Worm (Caenorhabditis elegans) whole organism, mixed stage, embryonic: ENCODE results near the gene nhr-246.

ENCODE experiments used
- M03D4.4 ChIP-seq: sonication (generic microtip); optimal IDR thresholded peaks from 2 replicates; lab custom pipeline; 2017; ENCODE audit warnings: mild to moderate bottlenecking, missing genetic modification characterization, missing compliant biosample characterization
- bed-3 ChIP-seq: fragments of 200-800 bp; sonication (Bioruptor generic); optimal IDR thresholded peaks from 3 replicates; lab custom pipeline; 2018; ENCODE audit warnings: mild to moderate bottlenecking, missing genetic modification characterization, moderate library complexity, missing compliant biosample characterization
- blmp-1 ChIP-seq: fragments of 150-350 bp; optimal IDR thresholded peaks from 2 replicates; lab custom pipeline; 2014; ENCODE audit warnings: missing biosample characterization, missing genetic modification characterization
- ceh-39 ChIP-seq: fragments of 150-350 bp; optimal IDR thresholded peaks from 2 replicates; lab custom pipeline; 2014; ENCODE audit warnings: missing biosample characterization, missing genetic modification characterization
- ceh-43 ChIP-seq: fragments of 200-800 bp; sonication (Bioruptor generic); optimal IDR thresholded peaks from 2 replicates; lab custom pipeline; 2018; ENCODE audit warnings: mild to moderate bottlenecking, missing genetic modification characterization, moderate library complexity, missing compliant biosample characterization
- ceh-83 ChIP-seq: fragments of 200-800 bp; sonication (Bioruptor generic); optimal IDR thresholded peaks from 2 replicates; lab custom pipeline; 2018; ENCODE audit warnings: mild to moderate bottlenecking, missing genetic modification characterization, missing compliant biosample characterization
- ces-1 ChIP-seq: fragments of 150-350 bp; optimal IDR thresholded peaks from 2 replicates; lab custom pipeline; 2014; ENCODE audit warnings: missing biosample characterization, missing genetic modification reagents, missing genetic modification characterization
- cnd-1 ChIP-seq: fragments of 200-800 bp; sonication (Bioruptor generic); optimal IDR thresholded peaks from 2 replicates; lab custom pipeline; 2018; ENCODE audit warnings: mild to moderate bottlenecking, missing genetic modification characterization, missing compliant biosample characterization
- drap-1 ChIP-seq: fragments of 200-800 bp; sonication (Bioruptor generic); optimal IDR thresholded peaks from 3 replicates; lab custom pipeline; 2018; ENCODE audit warnings: mild to moderate bottlenecking, missing genetic modification characterization, missing compliant biosample characterization
- elt-1 ChIP-seq: sonication (generic microtip); optimal IDR thresholded peaks from 2 replicates; lab custom pipeline; 2017; ENCODE audit warnings: missing genetic modification characterization, mild to moderate bottlenecking, missing compliant biosample characterization, antibody characterized with exemption, moderate library complexity, borderline replicate concordance; ENCODE audit not compliant: insufficient read depth
- elt-3 ChIP-seq: fragments of 150-350 bp; optimal IDR thresholded peaks from 2 replicates; lab custom pipeline; 2014; ENCODE audit warnings: missing biosample characterization, missing genetic modification characterization
- flh-1 ChIP-seq: fragments of 200-800 bp; sonication (Bioruptor generic); optimal IDR thresholded peaks from 2 replicates; lab custom pipeline; 2018; ENCODE audit warnings: mild to moderate bottlenecking, missing genetic modification characterization, moderate library complexity, missing compliant biosample characterization
- ham-2 ChIP-seq: fragments of 200-800 bp; sonication (Bioruptor generic); optimal IDR thresholded peaks from 2 replicates; lab custom pipeline; 2018; ENCODE audit warnings: mild to moderate bottlenecking, missing genetic modification characterization, missing compliant biosample characterization
- hlh-1 ChIP-seq: fragments of 150-350 bp; optimal IDR thresholded peaks from 2 replicates; lab custom pipeline; 2014; ENCODE audit warnings: missing biosample characterization, missing genetic modification reagents, missing genetic modification characterization
- lin-13 ChIP-seq: fragments of 150-350 bp; optimal IDR thresholded peaks from 2 replicates; lab custom pipeline; 2014; ENCODE audit warnings: missing biosample characterization, missing genetic modification characterization
- lin-32 ChIP-seq: fragments of 200-800 bp; sonication (Bioruptor generic); optimal IDR thresholded peaks from 2 replicates; lab custom pipeline; 2018; ENCODE audit warnings: mild to moderate bottlenecking, missing genetic modification characterization, missing compliant biosample characterization
- lsy-2 ChIP-seq: fragments of 150-350 bp; optimal IDR thresholded peaks from 2 replicates; lab custom pipeline; 2014; ENCODE audit warnings: missing biosample characterization, missing genetic modification characterization
- mab-5 ChIP-seq: fragments of 150-350 bp; optimal IDR thresholded peaks from 2 replicates; lab custom pipeline; 2014; ENCODE audit warnings: missing biosample characterization, missing genetic modification characterization
- mls-2 ChIP-seq: sonication (generic microtip); optimal IDR thresholded peaks from 2 replicates; lab custom pipeline; 2016; ENCODE audit warnings: mild to moderate bottlenecking, missing genetic modification characterization, moderate library complexity, missing compliant biosample characterization
- nhr-12 ChIP-seq: fragments of 150-350 bp; optimal IDR thresholded peaks from 2 replicates; lab custom pipeline; 2014; ENCODE audit warnings: missing biosample characterization, missing genetic modification characterization
- nhr-2 ChIP-seq: fragments of 150-350 bp; optimal IDR thresholded peaks from 2 replicates; lab custom pipeline; 2014; ENCODE audit warnings: missing biosample characterization, missing genetic modification characterization
- nhr-28 ChIP-seq: fragments of 150-350 bp; optimal IDR thresholded peaks from 2 replicates; lab custom pipeline; 2014; ENCODE audit warnings: missing biosample characterization, missing genetic modification characterization
- pha-4 ChIP-seq: fragments of 150-350 bp; optimal IDR thresholded peaks from 2 replicates; lab custom pipeline; 2018; ENCODE audit warnings: missing biosample characterization, missing genetic modification reagents, missing genetic modification characterization
- sem-2 ChIP-seq: fragments of 200-800 bp; sonication (Bioruptor generic); optimal IDR thresholded peaks from 2 replicates; lab custom pipeline; 2018; ENCODE audit warnings: mild to moderate bottlenecking, missing genetic modification characterization, missing compliant biosample characterization
- snpc-4 ChIP-seq: fragments of 150-350 bp; optimal IDR thresholded peaks from 2 replicates; lab custom pipeline; 2014; ENCODE audit warnings: missing biosample characterization, missing genetic modification characterization
- sptf-1 ChIP-seq: sonication (generic microtip); optimal IDR thresholded peaks from 2 replicates; lab custom pipeline; 2017; ENCODE audit warnings: mild to moderate bottlenecking, missing genetic modification characterization, moderate library complexity, missing compliant biosample characterization
- tbx-8 ChIP-seq: fragments of 200-800 bp; sonication (Bioruptor generic); optimal IDR thresholded peaks from 2 replicates; lab custom pipeline; 2018; ENCODE audit warnings: mild to moderate bottlenecking, missing genetic modification characterization, moderate library complexity, missing compliant biosample characterization
- unc-120 ChIP-seq: sonication (generic microtip); optimal IDR thresholded peaks from 2 replicates; lab custom pipeline; 2017; ENCODE audit warnings: missing genetic modification characterization, missing compliant biosample characterization; ENCODE audit not compliant: poor library complexity, severe bottlenecking
- unc-39 ChIP-seq: fragments of 150-350 bp; optimal IDR thresholded peaks from 2 replicates; lab custom pipeline; 2014; ENCODE audit warnings: missing biosample characterization, missing genetic modification characterization
- unc-62 ChIP-seq: fragments of 150-350 bp; optimal IDR thresholded peaks from 2 replicates; lab custom pipeline; 2014; ENCODE audit warnings: missing biosample characterization, missing genetic modification reagents, missing genetic modification characterization
- zip-8 ChIP-seq: fragments of 150-350 bp; optimal IDR thresholded peaks from 2 replicates; lab custom pipeline; 2014; ENCODE audit warnings: missing biosample characterization, missing genetic modification characterization
- ztf-11 ChIP-seq: fragments of 150-350 bp; optimal IDR thresholded peaks from 2 replicates; lab custom pipeline; 2014; ENCODE audit warnings: missing biosample characterization, missing genetic modification characterization

Gene nhr-246

ce11 chrV:15350615-15351014 lies 34.3 kb downstream of the nhr-246 start, which contains the start of gene clec-231:
Gene clec-231 (minus strand): TSS chrV:15350715.
- TF ChIP-seq lin-13 (tag; lab: Kevin White, UChicago) (no peak), ces-1 (GFP tag; lab: Kevin White, UChicago) (no peak), mab-5 (no peak), unc-39 (tag; lab: Kevin White, UChicago) (no peak), nhr-12 (tag; lab: Kevin White, UChicago) (no peak), nhr-2 (tag; lab: Kevin White, UChicago) (no peak), unc-62 (GFP tag; lab: Kevin White, UChicago) (no peak), cnd-1 (tag; lab: Kevin White, UChicago) (no peak), mls-2 (tag; lab: Kevin White, UChicago) (no peak), sptf-1 (no peak), M03D4.4 (tag; lab: Kevin White, UChicago) (no peak), hlh-1 (tag; lab: Kevin White, UChicago) (no peak), sem-2 (GFP tag; lab: Kevin White, UChicago) (no peak), unc-120 (tag; lab: Kevin White, UChicago) (no peak), blmp-1 (tag; lab: Kevin White, UChicago) (no peak), ceh-43 (GFP tag; lab: Kevin White, UChicago) (no peak), ham-2 (GFP tag; lab: Kevin White, UChicago) (no peak), nhr-28 (tag; lab: Kevin White, UChicago) (no peak)

DNA sequence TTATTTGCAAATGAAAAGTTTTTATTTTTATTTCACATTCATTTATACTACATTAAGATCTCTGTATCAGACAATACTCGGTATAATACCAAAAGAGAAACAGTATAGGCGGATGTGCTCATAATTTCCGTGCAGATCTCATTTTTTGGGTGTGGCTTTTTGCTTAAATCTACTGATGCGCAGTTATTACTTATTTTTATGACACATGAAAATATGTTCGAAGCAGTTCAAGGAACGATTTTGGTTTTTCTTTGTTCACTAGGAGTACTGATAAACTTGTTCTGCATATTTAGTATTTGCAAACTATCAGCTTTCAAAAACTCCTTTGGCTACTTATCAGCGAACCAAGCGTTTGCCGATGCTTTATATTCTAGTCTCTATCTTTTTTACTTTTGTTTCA lies 36.1 kb downstream of the nhr-246 start, which contains the start of gene srx-58:
Gene srx-58 (plus strand): TSS at position 301 of the 400 bp plus-strand sequence.
- TF ChIP-seq flh-1 (GFP tag; lab: Kevin White, UChicago) (no peak), lin-13 (tag; lab: Kevin White, UChicago) (no peak), nhr-28 (tag; lab: Kevin White, UChicago) (no peak), M03D4.4 (tag; lab: Kevin White, UChicago) (no peak), mls-2 (tag; lab: Kevin White, UChicago) (no peak), elt-3 (tag; lab: Kevin White, UChicago) (no peak), unc-39 (tag; lab: Kevin White, UChicago) (no peak)
- TF ChIP-seq, all 35 proteins: peak for 0

DNA sequence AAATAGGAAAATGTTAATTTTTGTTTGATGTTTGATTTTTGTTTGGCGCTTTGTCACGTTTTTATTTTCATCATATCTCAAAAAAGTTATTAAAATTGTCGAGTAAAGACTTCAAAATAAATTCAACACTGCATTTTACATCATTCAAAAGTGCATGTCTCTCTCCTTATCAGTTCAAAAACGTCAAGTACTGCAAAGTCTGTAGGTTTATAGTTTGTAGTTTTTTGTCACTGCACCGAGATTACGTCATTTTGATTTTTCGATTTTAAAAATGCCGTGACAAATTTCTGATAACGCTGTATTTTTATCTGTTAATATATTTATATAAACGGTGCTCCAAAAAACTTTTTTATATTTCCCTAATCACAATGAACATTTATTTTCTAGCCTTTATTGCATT lies 38.4 kb downstream of the nhr-246 start, which contains the start of gene C29F3.7:
Gene C29F3.7 (plus strand): TSS at position 254 of the 400 bp plus-strand sequence.
- no peak for TF ChIP-seq ces-1 (GFP tag; lab: Kevin White, UChicago)
- TF ChIP-seq pha-4 (tag; lab: Kevin White, UChicago), result no peak
- TF ChIP-seq elt-1 (tag; lab: Kevin White, UChicago), result no peak
- no peak for TF ChIP-seq sptf-1
- TF ChIP-seq ceh-83 (GFP tag; lab: Kevin White, UChicago), result no peak
- no peak for TF ChIP-seq tbx-8
- TF ChIP-seq lin-32 (GFP tag; lab: Kevin White, UChicago), result no peak
- no peak for TF ChIP-seq M03D4.4 (tag; lab: Kevin White, UChicago)
- TF ChIP-seq unc-39 (tag; lab: Kevin White, UChicago), result no peak
- no peak for TF ChIP-seq ceh-43 (GFP tag; lab: Kevin White, UChicago)
- TF ChIP-seq sem-2 (GFP tag; lab: Kevin White, UChicago), result no peak
- no peak for TF ChIP-seq lsy-2
- TF ChIP-seq drap-1, result no peak
- no peak for TF ChIP-seq hlh-1 (tag; lab: Kevin White, UChicago)
- no peak for TF ChIP-seq zip-8 (tag; lab: Kevin White, UChicago)
- TF ChIP-seq cnd-1 (tag; lab: Kevin White, UChicago), result no peak
- TF ChIP-seq lin-13 (tag; lab: Kevin White, UChicago), result no peak
- TF ChIP-seq, all 35 proteins: peak for 0

- peak; percentile 32 for TF ChIP-seq hlh-1 (tag; lab: Kevin White, UChicago)
Measured at ce11 chrV:15361412-15361811, 45.1 kb downstream of the nhr-246 start, which contains the start of gene ech-1.1. Gene ech-1.1 (minus strand): TSS chrV:15361512.

ce11 chrV:15367770-15368169 lies 51.5 kb downstream of the nhr-246 start:
- TF ChIP-seq ceh-43 (GFP tag; lab: Kevin White, UChicago), result no peak
- no peak for TF ChIP-seq ceh-39 (tag; lab: Kevin White, UChicago)
- TF ChIP-seq snpc-4 (tag; lab: Kevin White, UChicago), result no peak
- TF ChIP-seq ztf-11 (tag; lab: Kevin White, UChicago), result no peak
- TF ChIP-seq tbx-8, result no peak
- no peak for TF ChIP-seq pha-4 (tag; lab: Kevin White, UChicago)
- TF ChIP-seq bed-3 (GFP tag; lab: Kevin White, UChicago), result no peak
- no peak for TF ChIP-seq lsy-2
- no peak for TF ChIP-seq M03D4.4 (tag; lab: Kevin White, UChicago)
- TF ChIP-seq drap-1, result no peak
